Fruit fly (Drosophila melanogaster) whole organism, embryonic: ENCODE measurements around the gene CG8236.

Experiments
- ATbp ChIP-seq: fragments of 200-800 bp; sonication (Bioruptor generic); optimal IDR thresholded peaks from 2 replicates; lab custom pipeline; 2017; ENCODE audit warnings: missing biosample characterization, mild to moderate bottlenecking, missing genetic modification characterization, missing genetic modification reagents
- Adf1 ChIP-seq: fragments of 200-800 bp; sonication (Bioruptor generic); IDR thresholded peaks from 2 replicates; pipeline ENCODE4 v1.3.6; 2022; ENCODE audit warnings: missing biosample characterization, missing genetic modification characterization
- Atf6 ChIP-seq: fragments of 200-800 bp; sonication (Bioruptor generic); IDR thresholded peaks from 2 replicates; pipeline ENCODE4 v1.3.6; 2022; ENCODE audit warnings: missing biosample characterization, missing genetic modification characterization
- B-H2 ChIP-seq: fragments of 200-800 bp; sonication (Bioruptor generic); optimal IDR thresholded peaks from 2 replicates; lab custom pipeline; 2018; ENCODE audit warnings: missing biosample characterization, mild to moderate bottlenecking, missing genetic modification characterization
- CG11504 ChIP-seq: fragments of 200-800 bp; sonication (Bioruptor generic); optimal IDR thresholded peaks from 3 replicates; lab custom pipeline; 2019; ENCODE audit warnings: missing biosample characterization, mild to moderate bottlenecking, missing genetic modification characterization, moderate library complexity
- CG11560 ChIP-seq: fragments of 200-800 bp; sonication (Bioruptor generic); IDR thresholded peaks from 3 replicates; pipeline ENCODE4 v1.3.6; 2022; ENCODE audit warnings: missing biosample characterization, missing genetic modification characterization
- CG11695 ChIP-seq: fragments of 200-800 bp; sonication (Bioruptor generic); IDR thresholded peaks from 3 replicates; pipeline ENCODE4 v1.3.6; 2022; ENCODE audit warnings: missing biosample characterization, missing genetic modification characterization
- CG12769 ChIP-seq: fragments of 200-800 bp; sonication (Bioruptor generic); optimal IDR thresholded peaks from 2 replicates; lab custom pipeline; 2019; ENCODE audit warnings: missing biosample characterization, mild to moderate bottlenecking, missing genetic modification characterization, moderate library complexity
- CG12942 ChIP-seq: fragments of 200-800 bp; sonication (Bioruptor generic); optimal IDR thresholded peaks from 3 replicates; lab custom pipeline; 2016; ENCODE audit warnings: missing biosample characterization, missing genetic modification characterization
- CG13624 ChIP-seq: fragments of 200-800 bp; sonication (Bioruptor generic); optimal IDR thresholded peaks from 2 replicates; lab custom pipeline; 2016; ENCODE audit warnings: missing biosample characterization, missing genetic modification characterization
- CG13894 ChIP-seq: fragments of 200-800 bp; sonication (Bioruptor generic); optimal IDR thresholded peaks from 3 replicates; lab custom pipeline; 2018; ENCODE audit warnings: missing biosample characterization, mild to moderate bottlenecking, missing genetic modification characterization, moderate library complexity
- CG14014 ChIP-seq: fragments of 200-800 bp; sonication (Bioruptor generic); IDR thresholded peaks from 2 replicates; pipeline ENCODE4 v1.3.6; 2022; ENCODE audit warnings: missing biosample characterization, missing genetic modification characterization
- CG1529 ChIP-seq: fragments of 200-800 bp; sonication (Bioruptor generic); optimal IDR thresholded peaks from 3 replicates; lab custom pipeline; 2018; ENCODE audit warnings: missing biosample characterization, missing genetic modification characterization
- CG18619 ChIP-seq: fragments of 200-800 bp; sonication (Bioruptor generic); optimal IDR thresholded peaks from 3 replicates; lab custom pipeline; 2017; ENCODE audit warnings: missing biosample characterization, mild to moderate bottlenecking, missing genetic modification characterization
- CG2712 ChIP-seq: fragments of 200-800 bp; optimal IDR thresholded peaks from 3 replicates; lab custom pipeline; 2019; ENCODE audit warnings: missing biosample characterization, mild to moderate bottlenecking, missing genetic modification characterization, moderate library complexity
- CG31224 ChIP-seq: fragments of 200-800 bp; sonication (Bioruptor generic); IDR thresholded peaks from 2 replicates; pipeline ENCODE4 v1.3.6; 2022; ENCODE audit warnings: missing biosample characterization, missing genetic modification characterization
- CG3407 ChIP-seq: fragments of 200-800 bp; sonication (Bioruptor generic); optimal IDR thresholded peaks from 2 replicates; lab custom pipeline; 2018; ENCODE audit warnings: missing biosample characterization, mild to moderate bottlenecking, missing genetic modification characterization
- CG3726 ChIP-seq: fragments of 200-800 bp; sonication (Bioruptor generic); IDR thresholded peaks from 3 replicates; pipeline ENCODE4, ENCODE4 v1.3.6; 2022; ENCODE audit warnings: missing biosample characterization, missing genetic modification characterization
- CG6654 ChIP-seq: fragments of 200-800 bp; sonication (Bioruptor generic); optimal IDR thresholded peaks from 2 replicates; lab custom pipeline; 2017; ENCODE audit warnings: missing biosample characterization, mild to moderate bottlenecking, missing genetic modification characterization
- CG6791 ChIP-seq: fragments of 200-800 bp; sonication (Bioruptor generic); IDR thresholded peaks from 3 replicates; pipeline ENCODE4 v1.3.6; 2022; ENCODE audit warnings: missing biosample characterization, missing genetic modification characterization; ENCODE audit not compliant: partially characterized antibody
- CG7963 ChIP-seq: fragments of 200-800 bp; sonication (Bioruptor generic); IDR thresholded peaks from 3 replicates; pipeline ENCODE4 v1.3.6; 2022; ENCODE audit warnings: missing biosample characterization, missing genetic modification characterization; ENCODE audit not compliant: partially characterized antibody
- CG8281 ChIP-seq: fragments of 200-800 bp; sonication (Bioruptor generic); optimal IDR thresholded peaks from 2 replicates; lab custom pipeline; 2018; ENCODE audit warnings: missing biosample characterization, mild to moderate bottlenecking, missing genetic modification characterization, moderate library complexity
- Chrac-16 ChIP-seq: fragments of 200-800 bp; sonication (Bioruptor generic); optimal IDR thresholded peaks from 3 replicates; lab custom pipeline; 2016; ENCODE audit warnings: missing biosample characterization, missing genetic modification characterization
- Dip2 ChIP-seq: fragments of 200-800 bp; sonication (Bioruptor generic); IDR thresholded peaks from 2 replicates; pipeline ENCODE4 v1.3.6; 2022; ENCODE audit warnings: missing biosample characterization, missing genetic modification characterization
- Elba2 ChIP-seq: fragments of 200-800 bp; sonication (Bioruptor generic); optimal IDR thresholded peaks from 3 replicates; lab custom pipeline; 2016; ENCODE audit warnings: missing biosample characterization, missing genetic modification characterization
- H2.0 ChIP-seq: fragments of 200-800 bp; sonication (Bioruptor generic); IDR thresholded peaks from 2 replicates; pipeline ENCODE4 v1.3.6; 2022; ENCODE audit warnings: missing biosample characterization, missing genetic modification characterization
- NC2β ChIP-seq: fragments of 200-800 bp; sonication (Bioruptor generic); optimal IDR thresholded peaks from 2 replicates; lab custom pipeline; 2016; ENCODE audit warnings: missing biosample characterization, missing genetic modification characterization
- PHDP ChIP-seq: fragments of 200-800 bp; sonication (Bioruptor generic); optimal IDR thresholded peaks from 3 replicates; lab custom pipeline; 2018; ENCODE audit warnings: missing biosample characterization, mild to moderate bottlenecking, missing genetic modification characterization, moderate library complexity
- Spps ChIP-seq: fragments of 200-800 bp; sonication (Bioruptor generic); optimal IDR thresholded peaks from 2 replicates; lab custom pipeline; 2018; ENCODE audit warnings: missing biosample characterization, mild to moderate bottlenecking, missing genetic modification characterization
- TFAM ChIP-seq: fragments of 200-800 bp; sonication (Bioruptor generic); optimal IDR thresholded peaks from 2 replicates; lab custom pipeline; 2017; ENCODE audit warnings: missing biosample characterization, missing genetic modification characterization, inconsistent platforms
- Tbp ChIP-seq: fragments of >200 bp; optimal IDR thresholded peaks from 2 replicates; lab custom pipeline; 2018; ENCODE audit warnings: missing biosample characterization, missing genetic modification characterization
- Vsx1 ChIP-seq: fragments of 200-800 bp; sonication (Bioruptor generic); optimal IDR thresholded peaks from 2 replicates; lab custom pipeline; 2017; ENCODE audit warnings: missing biosample characterization, mild to moderate bottlenecking, missing genetic modification characterization, missing genetic modification reagents
- ac ChIP-seq: fragments of 200-800 bp; sonication (Bioruptor generic); optimal IDR thresholded peaks from 3 replicates; lab custom pipeline; 2017; ENCODE audit warnings: missing biosample characterization, mild to moderate bottlenecking, missing genetic modification characterization
- btn ChIP-seq: fragments of 200-800 bp; sonication (Bioruptor generic); optimal IDR thresholded peaks from 2 replicates; lab custom pipeline; 2016; ENCODE audit warnings: missing biosample characterization, missing genetic modification characterization
- crp ChIP-seq, 2 experiments: fragments of 200-800 bp; sonication (Bioruptor generic); optimal IDR thresholded peaks; 2 replicates in 1 of 2; 3 replicates in 1 of 2; lab custom pipeline; 2017; ENCODE audit warnings: missing biosample characterization in 2 of 2, missing genetic modification characterization in 2 of 2, mild to moderate bottlenecking in 1 of 2, moderate library complexity in 1 of 2
- dm ChIP-seq: fragments of 200-800 bp; sonication (Bioruptor generic); optimal IDR thresholded peaks from 3 replicates; lab custom pipeline; 2016; ENCODE audit warnings: missing biosample characterization, missing genetic modification characterization
- ewg ChIP-seq: fragments of 200-800 bp; sonication (Bioruptor generic); optimal IDR thresholded peaks from 3 replicates; lab custom pipeline; 2017; ENCODE audit warnings: mild to moderate bottlenecking, missing biosample characterization, missing genetic modification reagents, missing genetic modification characterization
- eyg ChIP-seq: fragments of 200-800 bp; sonication (Bioruptor generic); optimal IDR thresholded peaks from 3 replicates; lab custom pipeline; 2016; ENCODE audit warnings: missing biosample characterization, missing genetic modification characterization
- fd64A ChIP-seq: fragments of 200-800 bp; sonication (Bioruptor generic); optimal IDR thresholded peaks from 3 replicates; lab custom pipeline; 2018; ENCODE audit warnings: missing biosample characterization, mild to moderate bottlenecking, missing genetic modification characterization
- grn ChIP-seq: fragments of 200-800 bp; sonication (Bioruptor generic); optimal IDR thresholded peaks from 3 replicates; lab custom pipeline; 2017; ENCODE audit warnings: missing biosample characterization, missing genetic modification characterization
- gro ChIP-seq: fragments of 200-800 bp; sonication (Bioruptor generic); optimal IDR thresholded peaks from 2 replicates; lab custom pipeline; 2016; ENCODE audit warnings: missing biosample characterization, missing genetic modification characterization
- jumu ChIP-seq: fragments of 200-800 bp; sonication (Bioruptor generic); optimal IDR thresholded peaks from 3 replicates; lab custom pipeline; 2016; ENCODE audit warnings: missing biosample characterization, missing genetic modification characterization
- maf-S ChIP-seq: fragments of 200-800 bp; sonication (Bioruptor generic); optimal IDR thresholded peaks from 2 replicates; lab custom pipeline; 2016; ENCODE audit warnings: missing biosample characterization, missing genetic modification characterization
- nmo ChIP-seq: fragments of 200-800 bp; sonication (Bioruptor generic); optimal IDR thresholded peaks from 2 replicates; lab custom pipeline; 2018; ENCODE audit warnings: missing biosample characterization, mild to moderate bottlenecking, missing genetic modification characterization, moderate library complexity
- oc ChIP-seq: fragments of 200-800 bp; sonication (Bioruptor generic); optimal IDR thresholded peaks from 2 replicates; lab custom pipeline; 2018; ENCODE audit warnings: missing biosample characterization, mild to moderate bottlenecking, missing genetic modification characterization, moderate library complexity
- sisA ChIP-seq: fragments of 200-800 bp; sonication (Bioruptor generic); IDR thresholded peaks from 2 replicates; pipeline ENCODE4 v1.3.6; 2022; ENCODE audit warnings: missing biosample characterization, missing genetic modification characterization
- slp2 ChIP-seq: fragments of 200-800 bp; sonication (Bioruptor generic); optimal IDR thresholded peaks from 2 replicates; lab custom pipeline; 2016; ENCODE audit warnings: missing biosample characterization, missing genetic modification characterization
- sna ChIP-seq: fragments of 200-800 bp; sonication (Bioruptor generic); IDR thresholded peaks from 2 replicates; pipeline ENCODE4 v1.3.6; 2022; ENCODE audit warnings: missing biosample characterization, missing genetic modification characterization; ENCODE audit not compliant: partially characterized antibody
- tap ChIP-seq: fragments of 200-800 bp; optimal IDR thresholded peaks from 3 replicates; lab custom pipeline; 2019; ENCODE audit warnings: missing biosample characterization, mild to moderate bottlenecking, missing genetic modification characterization, moderate library complexity
- zfh1 ChIP-seq: fragments of 200-800 bp; sonication (Bioruptor generic); IDR thresholded peaks from 3 replicates; pipeline ENCODE4 v1.3.6; 2022; ENCODE audit warnings: missing biosample characterization, missing genetic modification characterization

CG8236 gene

dm6 chr3R:8820428-8820912 lies 51.3 kb downstream of the CG8236 start, which contains the start of gene aqz (continued):
- TF ChIP-seq Chrac-16 (GFP tag; lab: Kevin White, UChicago) (peak; percentile 32), CG3726 (GFP tag; lab: Robert Waterston, UW) (no peak), eyg (GFP tag; lab: Kevin White, UChicago) (peak; percentile 56), jumu (peak; percentile 51), CG1529 (peak; percentile 50), sna (GFP tag; lab: Robert Waterston, UW) (peak; percentile 23; the same call in 1 of the 2 replicates), slp2 (GFP tag; lab: Kevin White, UChicago) (peak; percentile 46), maf-S (GFP tag; lab: Kevin White, UChicago) (peak; percentile 74), fd64A (GFP tag; lab: Kevin White, UChicago) (peak; percentile 51), Tbp (GFP tag; lab: Kevin White, UChicago) (peak; percentile 72), CG3407 (GFP tag; lab: Kevin White, UChicago) (peak; percentile 1), CG12769 (tag; lab: Kevin White, UChicago) (peak; percentile 81), CG12942 (GFP tag; lab: Kevin White, UChicago) (peak; percentile 28), zfh1 (GFP tag; lab: Robert Waterston, UW) (peak; percentile 72; the same call in 2 of the 3 replicates), grn (GFP tag; lab: Kevin White, UChicago) (peak; percentile 89), CG7963 (GFP tag; lab: Robert Waterston, UW) (no peak), gro (GFP tag; lab: Kevin White, UChicago) (peak; percentile 72), dm (peak; percentile 67), H2.0 (GFP tag; lab: Robert Waterston, UW) (no peak), CG18619 (peak; percentile 55), CG6654 (GFP tag; lab: Kevin White, UChicago) (no peak), PHDP (peak; percentile 19), CG31224 (no peak), Elba2 (GFP tag; lab: Kevin White, UChicago) (peak; percentile 31), TFAM (GFP tag; lab: Kevin White, UChicago) (no peak), CG14014 (GFP tag; lab: Robert Waterston, UW) (peak; percentile 60; the same call in 1 of the 2 replicates), CG13624 (GFP tag; lab: Kevin White, UChicago) (peak; percentile 88), Adf1 (peak; percentile 68; the same call in 1 of the 2 replicates), CG11504 (tag; lab: Kevin White, UChicago) (peak; percentile 80), CG13894 (tag; lab: Kevin White, UChicago) (peak; percentile 85), CG11560 (tag; lab: Robert Waterston, UW) (peak; percentile 58; the same call in 2 of the 3 replicates), tap (tag; lab: Kevin White, UChicago) (peak; percentile 34), sisA (GFP tag; lab: Robert Waterston, UW) (peak; percentile 52), btn (GFP tag; lab: Kevin White, UChicago) (no peak), oc (peak; percentile 67), ATbp (peak; percentile 51), Dip2 (GFP tag; lab: Robert Waterston, UW) (no peak), ewg (peak; percentile 98), CG2712 (tag; lab: Kevin White, UChicago) (peak; percentile 67), NC2β (peak; percentile 81), CG8281 (tag; lab: Kevin White, UChicago) (no peak), Vsx1 (GFP tag; lab: Kevin White, UChicago) (no peak), Spps (tag; lab: Kevin White, UChicago) (peak; percentile 8), Atf6 (GFP tag; lab: Robert Waterston, UW) (no peak), CG11695 (GFP tag; lab: Robert Waterston, UW) (peak; percentile 52; the same call in 1 of the 3 replicates), CG6791 (GFP tag; lab: Robert Waterston, UW) (peak; percentile 58; the same call in 1 of the 3 replicates), ac (GFP tag; lab: Kevin White, UChicago) (no peak), nmo (GFP tag; lab: Kevin White, UChicago) (peak; percentile 58), B-H2 (GFP tag; lab: Kevin White, UChicago) (peak; percentile 74), crp (GFP tag; optimal IDR thresholded peaks at IDR 0.05; lab: Kevin White, UChicago) (peak in 1 of 2 experiments; percentile 51)
